Fruit fly (Drosophila melanogaster) whole organism, embryonic: Measurements from ENCODE around the gene CG42711.
A peak's percentile ranks its signal among the peaks of the same experiment; 100 is the strongest.

Experiments used
- CG10959 ChIP-seq: fragments of 200-800 bp; sonication (Bioruptor generic); IDR thresholded peaks from 2 replicates; pipeline ENCODE4 v1.3.6; 2022; ENCODE audit warnings: missing biosample characterization, missing genetic modification characterization
- CG17361 ChIP-seq: fragments of 200-800 bp; sonication (Bioruptor generic); IDR thresholded peaks from 3 replicates; pipeline ENCODE4 v1.3.6; 2022; ENCODE audit warnings: missing biosample characterization, missing genetic modification characterization
- CG17612 ChIP-seq: fragments of 200-800 bp; sonication (Bioruptor generic); IDR thresholded peaks from 2 replicates; pipeline ENCODE4 v1.3.6; 2022; ENCODE audit warnings: missing biosample characterization, missing genetic modification characterization
- CG6272 ChIP-seq: fragments of 200-800 bp; sonication (Bioruptor generic); IDR thresholded peaks from 2 replicates; pipeline ENCODE4 v1.3.6; 2022; ENCODE audit warnings: missing biosample characterization, missing genetic modification characterization
- Dll ChIP-seq: fragments of 200-800 bp; sonication (Bioruptor generic); IDR thresholded peaks from 4 replicates; pipeline ENCODE4 v1.3.6; 2022; ENCODE audit warnings: missing biosample characterization, missing genetic modification characterization; ENCODE audit not compliant: partially characterized antibody
- Hr39 ChIP-seq: fragments of >200 bp; optimal IDR thresholded peaks from 2 replicates; lab custom pipeline; 2017
- Xbp1 ChIP-seq: fragments of 200-800 bp; sonication (Bioruptor generic); optimal IDR thresholded peaks from 3 replicates; lab custom pipeline; 2016; ENCODE audit warnings: missing biosample characterization, mild to moderate bottlenecking, missing genetic modification characterization
- chm ChIP-seq: fragments of 200-800 bp; sonication (Bioruptor generic); IDR thresholded peaks from 2 replicates; pipeline ENCODE4 v1.3.6; 2022; ENCODE audit warnings: missing biosample characterization, missing genetic modification characterization
- pan ChIP-seq, 4 experiments: fragments of >200 bp in 3 of 4; fragments of 200-800 bp in 1 of 4; sonication (Bioruptor generic) in 1 of 4; optimal IDR thresholded peaks in 3 of 4; IDR thresholded peaks in 1 of 4; 2 replicates each; pipeline versions ENCODE4 v1.3.6 to Lab custom; 2017 to 2022; ENCODE audit warnings: missing biosample characterization in 2 of 4, missing genetic modification characterization in 2 of 4, mixed read lengths in 1 of 4
- usp ChIP-seq: fragments of >200 bp; optimal IDR thresholded peaks from 2 replicates; lab custom pipeline; 2017; ENCODE audit warnings: missing biosample characterization, missing genetic modification characterization

DNA sequence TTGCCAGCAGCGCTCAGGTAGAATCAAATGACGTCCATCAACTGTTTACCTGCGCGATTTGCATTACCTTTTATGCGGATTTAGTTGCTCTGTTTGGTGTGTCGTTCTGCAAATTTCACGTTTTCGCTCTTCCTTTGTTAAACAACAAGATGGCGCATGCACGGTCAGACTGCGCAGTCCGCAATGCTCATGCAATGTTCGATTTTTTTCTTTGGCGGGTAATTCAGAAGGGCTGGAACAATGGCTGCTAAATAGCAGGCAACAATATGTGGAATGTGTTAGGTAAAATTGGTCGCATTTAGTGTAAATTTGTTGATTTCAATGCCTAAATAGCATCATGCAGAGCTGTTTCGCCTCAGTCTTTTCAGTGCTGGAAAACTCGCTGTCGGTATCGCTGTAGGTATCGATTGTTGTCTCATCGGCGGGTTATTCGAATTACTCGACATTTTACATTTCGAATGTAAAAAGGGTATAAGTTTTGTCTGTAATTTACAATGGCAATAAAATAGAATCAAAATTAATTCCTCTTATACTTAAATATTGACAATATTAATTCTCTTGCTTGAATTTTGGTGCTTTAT, 26.7 kb downstream of the CG42711 start, which contains the start of gene Smg5:
- peak; percentile 95 for TF ChIP-seq CG6272
- TF ChIP-seq Hr39 (lab: Kevin White, UChicago), result no peak
- TF ChIP-seq chm (GFP tag; lab: Robert Waterston, UW), result peak; percentile 97
- no peak for TF ChIP-seq usp
- TF ChIP-seq CG17361 (GFP tag; lab: Robert Waterston, UW), result peak; percentile 85
- TF ChIP-seq CG10959 (GFP tag; lab: Robert Waterston, UW), result peak; percentile 97
- peak; percentile 98 for TF ChIP-seq Xbp1 (GFP tag; lab: Kevin White, UChicago)
- peak; percentile 85 for TF ChIP-seq Dll
- peak; percentile 88 for TF ChIP-seq CG17612 (GFP tag; lab: Robert Waterston, UW)
- TF ChIP-seq pan (optimal IDR thresholded peaks at IDR 0.05; lab: Kevin White, UChicago), result no peak
- peak in 1 of 2 experiments; percentile 94 for TF ChIP-seq pan (GFP tag; optimal IDR thresholded peaks at IDR 0.05 in 1 of 2, IDR thresholded peaks at IDR 0.05 in 1 of 2)
